Worm (Caenorhabditis elegans) whole organism, late embryonic: ENCODE results near the gene cnx-1.

ENCODE experiments used
- C08G9.2 ChIP-seq: sonication (generic microtip); optimal IDR thresholded peaks from 2 replicates; lab custom pipeline; 2016; ENCODE audit warnings: mild to moderate bottlenecking, missing genetic modification characterization, moderate library complexity, missing compliant biosample characterization
- C38D4.7 ChIP-seq: fragments of 200-800 bp; sonication (Bioruptor generic); optimal IDR thresholded peaks from 2 replicates; lab custom pipeline; 2018; ENCODE audit warnings: mild to moderate bottlenecking, missing genetic modification characterization, moderate library complexity, missing compliant biosample characterization
- K02D7.2 ChIP-seq: sonication (generic microtip); optimal IDR thresholded peaks from 2 replicates; lab custom pipeline; 2017; ENCODE audit warnings: mild to moderate bottlenecking, missing genetic modification characterization, missing compliant biosample characterization
- K09A11.1 ChIP-seq: sonication (generic microtip); optimal IDR thresholded peaks from 2 replicates; lab custom pipeline; 2017; ENCODE audit warnings: antibody characterized with exemption, mild to moderate bottlenecking, missing genetic modification characterization, missing compliant biosample characterization; ENCODE audit not compliant: insufficient read depth
- T23F11.4 ChIP-seq: fragments of 200-800 bp; sonication (Bioruptor generic); optimal IDR thresholded peaks from 2 replicates; lab custom pipeline; 2018; ENCODE audit warnings: mild to moderate bottlenecking, missing genetic modification characterization, missing compliant biosample characterization
- Y22D7AL.16 ChIP-seq: sonication (generic microtip); optimal IDR thresholded peaks from 2 replicates; lab custom pipeline; 2016; ENCODE audit warnings: missing genetic modification characterization, missing compliant biosample characterization
- ahr-1 ChIP-seq: sonication (generic microtip); optimal IDR thresholded peaks from 2 replicates; lab custom pipeline; 2016; ENCODE audit warnings: missing genetic modification characterization, missing compliant biosample characterization
- ceh-18 ChIP-seq: sonication (generic microtip); optimal IDR thresholded peaks from 2 replicates; lab custom pipeline; 2016; ENCODE audit warnings: missing genetic modification characterization, missing compliant biosample characterization
- ceh-2 ChIP-seq: sonication (generic microtip); optimal IDR thresholded peaks from 2 replicates; lab custom pipeline; 2016; ENCODE audit warnings: missing genotype, missing genetic modification characterization, missing compliant biosample characterization
- ceh-24 ChIP-seq: sonication (generic microtip); optimal IDR thresholded peaks from 2 replicates; lab custom pipeline; 2016; ENCODE audit warnings: mild to moderate bottlenecking, missing genetic modification characterization, missing compliant biosample characterization
- ceh-30 ChIP-seq: fragments of 150-350 bp; optimal IDR thresholded peaks from 2 replicates; lab custom pipeline; 2014; ENCODE audit warnings: missing biosample characterization, missing genetic modification characterization
- ceh-31 ChIP-seq: sonication (generic microtip); optimal IDR thresholded peaks from 2 replicates; lab custom pipeline; 2016; ENCODE audit warnings: missing genetic modification characterization, missing compliant biosample characterization
- ceh-34 ChIP-seq: sonication (generic microtip); optimal IDR thresholded peaks from 2 replicates; lab custom pipeline; 2016; ENCODE audit warnings: mild to moderate bottlenecking, missing genetic modification characterization, missing compliant biosample characterization
- ceh-48 ChIP-seq: sonication (generic microtip); optimal IDR thresholded peaks from 2 replicates; lab custom pipeline; 2016; ENCODE audit warnings: missing genetic modification characterization, inconsistent platforms, missing compliant biosample characterization
- ceh-9 ChIP-seq: sonication (generic microtip); optimal IDR thresholded peaks from 2 replicates; lab custom pipeline; 2016; ENCODE audit warnings: mild to moderate bottlenecking, missing genetic modification characterization, inconsistent platforms, missing compliant biosample characterization
- che-1 ChIP-seq: sonication (generic microtip); optimal IDR thresholded peaks from 2 replicates; lab custom pipeline; 2016; ENCODE audit warnings: mild to moderate bottlenecking, missing genetic modification characterization, missing compliant biosample characterization
- dve-1 ChIP-seq: sonication (generic microtip); optimal IDR thresholded peaks from 2 replicates; lab custom pipeline; 2017; ENCODE audit warnings: antibody characterized with exemption, mild to moderate bottlenecking, missing genetic modification characterization, missing compliant biosample characterization
- elt-2 ChIP-seq: sonication (generic microtip); optimal IDR thresholded peaks from 2 replicates; lab custom pipeline; 2016; ENCODE audit warnings: missing genetic modification reagents, missing genetic modification characterization, missing compliant biosample characterization
- elt-4 ChIP-seq: sonication (generic microtip); optimal IDR thresholded peaks from 2 replicates; lab custom pipeline; 2016; ENCODE audit warnings: missing genetic modification characterization, missing compliant biosample characterization
- fkh-10 ChIP-seq: fragments of 150-350 bp; optimal IDR thresholded peaks from 2 replicates; lab custom pipeline; 2014; ENCODE audit warnings: missing biosample characterization, missing genetic modification reagents, missing genetic modification characterization
- fkh-6 ChIP-seq: sonication (generic microtip); optimal IDR thresholded peaks from 2 replicates; lab custom pipeline; 2016; ENCODE audit warnings: missing genetic modification characterization, missing compliant biosample characterization
- gmeb-2 ChIP-seq: sonication (generic microtip); optimal IDR thresholded peaks from 2 replicates; lab custom pipeline; 2016; ENCODE audit warnings: missing genetic modification characterization, inconsistent platforms, missing compliant biosample characterization
- hlh-15 ChIP-seq: sonication (generic microtip); optimal IDR thresholded peaks from 2 replicates; lab custom pipeline; 2016; ENCODE audit warnings: missing genetic modification characterization, missing compliant biosample characterization
- hlh-30 ChIP-seq: sonication (generic microtip); optimal IDR thresholded peaks from 2 replicates; lab custom pipeline; 2017; ENCODE audit warnings: antibody characterized with exemption, missing genetic modification characterization, missing compliant biosample characterization; ENCODE audit not compliant: insufficient read depth
- hlh-6 ChIP-seq: sonication (generic microtip); optimal IDR thresholded peaks from 2 replicates; lab custom pipeline; 2016; ENCODE audit warnings: missing genotype, missing genetic modification characterization, missing compliant biosample characterization
- hlh-8 ChIP-seq: sonication (generic microtip); optimal IDR thresholded peaks from 2 replicates; lab custom pipeline; 2016; ENCODE audit warnings: missing genotype, missing genetic modification characterization, missing compliant biosample characterization
- lim-6 ChIP-seq: sonication (generic microtip); optimal IDR thresholded peaks from 2 replicates; lab custom pipeline; 2016; ENCODE audit warnings: missing genetic modification characterization, missing compliant biosample characterization
- madf-2 ChIP-seq: sonication (generic microtip); optimal IDR thresholded peaks from 2 replicates; lab custom pipeline; 2017; ENCODE audit warnings: missing genetic modification characterization, missing compliant biosample characterization
- nfya-1 ChIP-seq: sonication (generic microtip); optimal IDR thresholded peaks from 2 replicates; lab custom pipeline; 2017; ENCODE audit warnings: missing genetic modification characterization, mild to moderate bottlenecking, missing compliant biosample characterization, antibody characterized with exemption, moderate library complexity
- nhr-11 ChIP-seq: fragments of 150-350 bp; optimal IDR thresholded peaks from 2 replicates; lab custom pipeline; 2014; ENCODE audit warnings: missing biosample characterization, missing genetic modification characterization
- nhr-232 ChIP-seq: sonication (generic microtip); optimal IDR thresholded peaks from 2 replicates; lab custom pipeline; 2016; ENCODE audit warnings: missing genetic modification characterization, missing compliant biosample characterization
- odd-2 ChIP-seq: sonication (generic microtip); optimal IDR thresholded peaks from 2 replicates; lab custom pipeline; 2017; ENCODE audit warnings: antibody characterized with exemption, mild to moderate bottlenecking, missing genetic modification characterization, missing compliant biosample characterization
- pag-3 ChIP-seq: sonication (generic microtip); optimal IDR thresholded peaks from 2 replicates; lab custom pipeline; 2016; ENCODE audit warnings: missing compliant biosample characterization, missing genetic modification characterization, borderline replicate concordance
- pat-9 ChIP-seq: fragments of 200-800 bp; sonication (Bioruptor generic); optimal IDR thresholded peaks from 2 replicates; lab custom pipeline; 2018; ENCODE audit warnings: mild to moderate bottlenecking, missing genetic modification characterization, moderate library complexity, missing compliant biosample characterization
- pax-1 ChIP-seq: fragments of 150-350 bp; optimal IDR thresholded peaks from 2 replicates; lab custom pipeline; 2014; ENCODE audit warnings: missing biosample characterization, missing genetic modification characterization
- pha-2 ChIP-seq: sonication (generic microtip); optimal IDR thresholded peaks from 2 replicates; lab custom pipeline; 2017; ENCODE audit warnings: mild to moderate bottlenecking, missing genetic modification characterization, missing compliant biosample characterization
- pha-4 ChIP-seq: fragments of 150-350 bp; optimal IDR thresholded peaks from 2 replicates; lab custom pipeline; 2018; ENCODE audit warnings: missing biosample characterization, missing genetic modification reagents, missing genetic modification characterization
- pqm-1 ChIP-seq: sonication (generic microtip); optimal IDR thresholded peaks from 2 replicates; lab custom pipeline; 2016; ENCODE audit warnings: missing genetic modification characterization, missing compliant biosample characterization
- pros-1 ChIP-seq: fragments of 150-350 bp; optimal IDR thresholded peaks from 2 replicates; lab custom pipeline; 2014; ENCODE audit warnings: missing biosample characterization, missing genetic modification reagents, missing genetic modification characterization
- ref-2 ChIP-seq: sonication (generic microtip); optimal IDR thresholded peaks from 2 replicates; lab custom pipeline; 2016; ENCODE audit warnings: missing genetic modification characterization, missing compliant biosample characterization
- rnt-1 ChIP-seq: sonication (generic microtip); optimal IDR thresholded peaks from 2 replicates; lab custom pipeline; 2016; ENCODE audit warnings: missing genetic modification characterization, missing compliant biosample characterization
- sdc-2 ChIP-seq: sonication (generic microtip); optimal IDR thresholded peaks from 2 replicates; lab custom pipeline; 2016; ENCODE audit warnings: missing genotype, missing genetic modification characterization, missing compliant biosample characterization
- sox-2 ChIP-seq: fragments of 200-800 bp; sonication (Bioruptor generic); IDR thresholded peaks from 2 replicates; pipeline ENCODE4 v1.3.6; 2022; ENCODE audit warnings: missing genetic modification reagents, missing genetic modification characterization, missing compliant biosample characterization
- sox-4 ChIP-seq: sonication (generic microtip); optimal IDR thresholded peaks from 2 replicates; lab custom pipeline; 2017; ENCODE audit warnings: mild to moderate bottlenecking, missing genetic modification characterization, inconsistent platforms, missing compliant biosample characterization
- tbx-2 ChIP-seq: sonication (generic microtip); optimal IDR thresholded peaks from 2 replicates; lab custom pipeline; 2016; ENCODE audit warnings: missing genetic modification characterization, missing compliant biosample characterization
- tbx-7 ChIP-seq: sonication (generic microtip); optimal IDR thresholded peaks from 2 replicates; lab custom pipeline; 2016; ENCODE audit warnings: missing genotype, missing genetic modification characterization, missing compliant biosample characterization
- ttx-3 ChIP-seq: sonication (generic microtip); optimal IDR thresholded peaks from 2 replicates; lab custom pipeline; 2016; ENCODE audit warnings: missing genetic modification reagents, missing genetic modification characterization, missing compliant biosample characterization
- unc-42 ChIP-seq: sonication (generic microtip); optimal IDR thresholded peaks from 2 replicates; lab custom pipeline; 2016; ENCODE audit warnings: missing genotype, missing genetic modification characterization, missing compliant biosample characterization
- zip-5 ChIP-seq: sonication (generic microtip); optimal IDR thresholded peaks from 2 replicates; lab custom pipeline; 2016; ENCODE audit warnings: missing genetic modification characterization, missing compliant biosample characterization
- ztf-16 ChIP-seq: sonication (generic microtip); optimal IDR thresholded peaks from 2 replicates; lab custom pipeline; 2017; ENCODE audit warnings: missing genetic modification characterization, missing compliant biosample characterization

cnx-1 gene

ce11 chrIII:9822942-9823341 lies 6.0 kb upstream of the cnx-1 start, which contains the start of gene arl-5:
Gene arl-5, plus strand, starts transcription at chrIII:9823242.
- no peak for TF ChIP-seq ceh-48 (tag; lab: Kevin White, UChicago)
- no peak for TF ChIP-seq odd-2 (tag; lab: Kevin White, UChicago)
- TF ChIP-seq hlh-15 (tag; lab: Kevin White, UChicago), result no peak
- TF ChIP-seq T23F11.4, result no peak

- TF ChIP-seq pag-3 (tag; lab: Kevin White, UChicago) (no peak), nhr-232 (tag; lab: Kevin White, UChicago) (no peak), ceh-31 (tag; lab: Kevin White, UChicago) (peak; percentile 41), ahr-1 (no peak), ztf-16 (tag; lab: Kevin White, UChicago) (no peak), ceh-2 (tag; lab: Kevin White, UChicago) (no peak), sdc-2 (tag; lab: Kevin White, UChicago) (no peak), pha-2 (no peak), sox-4 (no peak), madf-2 (no peak), hlh-8 (no peak), pros-1 (tag; lab: Kevin White, UChicago) (peak; percentile 40), gmeb-2 (tag; lab: Kevin White, UChicago) (no peak), zip-5 (no peak), Y22D7AL.16 (no peak), ceh-34 (tag; lab: Kevin White, UChicago) (peak; percentile 33), sox-2 (GFP tag; lab: Robert Waterston, UW) (no peak), hlh-6 (peak; percentile 42), pha-4 (tag; lab: Kevin White, UChicago) (no peak), C38D4.7 (GFP tag; lab: Kevin White, UChicago) (no peak), elt-4 (no peak), nfya-1 (tag; lab: Kevin White, UChicago) (peak; percentile 16), hlh-15 (tag; lab: Kevin White, UChicago) (no peak), rnt-1 (tag; lab: Kevin White, UChicago) (peak; percentile 14), fkh-10 (GFP tag; lab: Kevin White, UChicago) (no peak), tbx-2 (peak; percentile 77), K09A11.1 (tag; lab: Kevin White, UChicago) (no peak), hlh-30 (tag; lab: Kevin White, UChicago) (peak; percentile 94), dve-1 (no peak), ttx-3 (no peak), elt-2 (no peak), C08G9.2 (tag; lab: Kevin White, UChicago) (peak; percentile 32), T23F11.4 (no peak), ceh-24 (tag; lab: Kevin White, UChicago) (no peak), ref-2 (no peak), unc-42 (tag; lab: Kevin White, UChicago) (no peak)
Observed at ce11 chrIII:9818763-9819162, 1.8 kb upstream of the cnx-1 start, which contains the start of gene panl-3. Gene panl-3, plus strand, starts transcription at chrIII:9819056.

ce11 chrIII:9817894-9818293 lies 957 bp upstream of the cnx-1 start:
- TF ChIP-seq lim-6 (tag; lab: Kevin White, UChicago), result no peak
- TF ChIP-seq ceh-31 (tag; lab: Kevin White, UChicago), result no peak
- TF ChIP-seq nhr-11 (tag; lab: Kevin White, UChicago), result no peak
- no peak for TF ChIP-seq pat-9
- TF ChIP-seq ref-2, result no peak
- TF ChIP-seq pag-3 (tag; lab: Kevin White, UChicago), result no peak
- no peak for TF ChIP-seq fkh-6
- TF ChIP-seq pqm-1, result no peak
- TF ChIP-seq ceh-30 (tag; lab: Kevin White, UChicago), result no peak
- no peak for TF ChIP-seq madf-2
- no peak for TF ChIP-seq K02D7.2
- TF ChIP-seq pax-1, result no peak
- TF ChIP-seq unc-42 (tag; lab: Kevin White, UChicago), result no peak
- no peak for TF ChIP-seq che-1 (tag; lab: Kevin White, UChicago)
- TF ChIP-seq ceh-34 (tag; lab: Kevin White, UChicago), result no peak
- TF ChIP-seq tbx-7 (tag; lab: Kevin White, UChicago), result no peak
- no peak for TF ChIP-seq hlh-8
- no peak for TF ChIP-seq sox-2 (GFP tag; lab: Robert Waterston, UW)
- no peak for TF ChIP-seq ceh-9 (tag; lab: Kevin White, UChicago)
- TF ChIP-seq ceh-18 (tag; lab: Kevin White, UChicago), result no peak
